Fruit fly (Drosophila melanogaster) whole organism, embryonic: ENCODE data around the gene Tom70.

Experiments used
- CG12219 ChIP-seq: fragments of 200-800 bp; sonication (Bioruptor generic); optimal IDR thresholded peaks from 3 replicates; lab custom pipeline; 2018; ENCODE audit warnings: missing biosample characterization, mild to moderate bottlenecking, missing genetic modification characterization
- CG12299 ChIP-seq: fragments of 200-800 bp; sonication (Bioruptor generic); optimal IDR thresholded peaks from 2 replicates; lab custom pipeline; 2018; ENCODE audit warnings: missing biosample characterization, mild to moderate bottlenecking, missing genetic modification characterization
- CG12942 ChIP-seq: fragments of 200-800 bp; sonication (Bioruptor generic); optimal IDR thresholded peaks from 3 replicates; lab custom pipeline; 2016; ENCODE audit warnings: missing biosample characterization, missing genetic modification characterization
- CG13123 ChIP-seq: fragments of 200-800 bp; sonication (Bioruptor generic); optimal IDR thresholded peaks from 2 replicates; lab custom pipeline; 2016; ENCODE audit warnings: missing biosample characterization, missing genetic modification characterization
- CG13775 ChIP-seq: fragments of 200-800 bp; sonication (Bioruptor generic); optimal IDR thresholded peaks from 3 replicates; lab custom pipeline; 2017; ENCODE audit warnings: missing biosample characterization, mild to moderate bottlenecking, missing genetic modification characterization
- CG15514 ChIP-seq: fragments of 200-800 bp; sonication (Bioruptor generic); optimal IDR thresholded peaks from 3 replicates; lab custom pipeline; 2017; ENCODE audit warnings: missing biosample characterization, missing genetic modification characterization, mild to moderate bottlenecking, moderate library complexity, missing genetic modification reagents
- CG15696 ChIP-seq: fragments of 200-800 bp; sonication (Bioruptor generic); optimal IDR thresholded peaks from 2 replicates; lab custom pipeline; 2019; ENCODE audit warnings: missing biosample characterization, mild to moderate bottlenecking, missing genetic modification characterization, moderate library complexity
- CG17328 ChIP-seq: fragments of 200-800 bp; sonication (Bioruptor generic); IDR thresholded peaks from 2 replicates; pipeline ENCODE4 v1.3.6; 2022; ENCODE audit warnings: missing biosample characterization, missing genetic modification characterization
- CG17829 ChIP-seq: fragments of 200-800 bp; optimal IDR thresholded peaks from 2 replicates; lab custom pipeline; 2019; ENCODE audit warnings: missing biosample characterization, mild to moderate bottlenecking, missing genetic modification characterization, moderate library complexity
- CG18262 ChIP-seq: fragments of 200-800 bp; optimal IDR thresholded peaks from 3 replicates; lab custom pipeline; 2019; ENCODE audit warnings: missing biosample characterization, mild to moderate bottlenecking, missing genetic modification characterization, moderate library complexity
- CG2678 ChIP-seq: fragments of 200-800 bp; sonication (Bioruptor generic); optimal IDR thresholded peaks from 3 replicates; lab custom pipeline; 2019; ENCODE audit warnings: missing biosample characterization, mild to moderate bottlenecking, missing genetic modification characterization, moderate library complexity
- CG2712 ChIP-seq: fragments of 200-800 bp; optimal IDR thresholded peaks from 3 replicates; lab custom pipeline; 2019; ENCODE audit warnings: missing biosample characterization, mild to moderate bottlenecking, missing genetic modification characterization, moderate library complexity
- CG32767 ChIP-seq: fragments of 200-800 bp; sonication (Bioruptor generic); IDR thresholded peaks from 2 replicates; pipeline ENCODE4 v1.3.6; 2022; ENCODE audit warnings: missing biosample characterization, missing genetic modification characterization
- CG34376 ChIP-seq: fragments of 200-800 bp; sonication (Bioruptor generic); optimal IDR thresholded peaks from 2 replicates; lab custom pipeline; 2018; ENCODE audit warnings: missing biosample characterization, mild to moderate bottlenecking, missing genetic modification characterization
- CG34422 ChIP-seq: fragments of 200-800 bp; sonication (Bioruptor generic); IDR thresholded peaks from 3 replicates; pipeline ENCODE4 v1.3.6; 2022; ENCODE audit warnings: missing biosample characterization, missing genetic modification characterization
- CG4617 ChIP-seq: fragments of 200-800 bp; sonication (Bioruptor generic); optimal IDR thresholded peaks from 3 replicates; lab custom pipeline; 2016; ENCODE audit warnings: missing biosample characterization, missing genetic modification characterization, borderline replicate concordance
- CG4820 ChIP-seq: fragments of 200-800 bp; sonication (Bioruptor generic); optimal IDR thresholded peaks from 3 replicates; lab custom pipeline; 2016; ENCODE audit warnings: missing biosample characterization, missing genetic modification characterization
- CG6175 ChIP-seq: fragments of 200-800 bp; sonication (Bioruptor generic); IDR thresholded peaks from 3 replicates; pipeline ENCODE4 v1.3.6; 2022; ENCODE audit warnings: missing biosample characterization, missing genetic modification characterization
- CG6689 ChIP-seq: fragments of 200-800 bp; sonication (Bioruptor generic); IDR thresholded peaks from 2 replicates; pipeline ENCODE4 v1.3.6; 2022; ENCODE audit warnings: missing biosample characterization, missing genetic modification characterization
- CG6813 ChIP-seq: fragments of 200-800 bp; sonication (Bioruptor generic); optimal IDR thresholded peaks from 2 replicates; lab custom pipeline; 2017; ENCODE audit warnings: missing biosample characterization, missing genetic modification characterization, mild to moderate bottlenecking, moderate library complexity, missing genetic modification reagents
- CG7963 ChIP-seq: fragments of 200-800 bp; sonication (Bioruptor generic); IDR thresholded peaks from 3 replicates; pipeline ENCODE4 v1.3.6; 2022; ENCODE audit warnings: missing biosample characterization, missing genetic modification characterization; ENCODE audit not compliant: partially characterized antibody
- CG8388 ChIP-seq: fragments of 200-800 bp; sonication (Bioruptor generic); optimal IDR thresholded peaks from 2 replicates; lab custom pipeline; 2019; ENCODE audit warnings: missing biosample characterization, mild to moderate bottlenecking, missing genetic modification characterization, moderate library complexity
- CG9797 ChIP-seq: fragments of 200-800 bp; sonication (Bioruptor generic); optimal IDR thresholded peaks from 3 replicates; lab custom pipeline; 2018; ENCODE audit warnings: missing biosample characterization, mild to moderate bottlenecking, missing genetic modification characterization
- Deaf1 ChIP-seq: fragments of 200-800 bp; optimal IDR thresholded peaks from 3 replicates; lab custom pipeline; 2019; ENCODE audit warnings: missing biosample characterization, mild to moderate bottlenecking, missing genetic modification characterization, moderate library complexity
- Drgx ChIP-seq: fragments of 200-800 bp; sonication (Bioruptor generic); IDR thresholded peaks from 2 replicates; pipeline ENCODE4 v1.3.6; 2022; ENCODE audit warnings: missing biosample characterization, missing genetic modification characterization
- HLH54F ChIP-seq: fragments of 200-800 bp; sonication (Bioruptor generic); optimal IDR thresholded peaks from 3 replicates; lab custom pipeline; 2016; ENCODE audit warnings: missing biosample characterization, missing genetic modification characterization
- Hmx ChIP-seq: fragments of 200-800 bp; sonication (Bioruptor generic); optimal IDR thresholded peaks from 2 replicates; lab custom pipeline; 2016; ENCODE audit warnings: missing biosample characterization, missing genetic modification characterization
- Mes4 ChIP-seq: fragments of 200-800 bp; sonication (Bioruptor generic); optimal IDR thresholded peaks from 2 replicates; lab custom pipeline; 2016; ENCODE audit warnings: missing biosample characterization, missing genetic modification characterization
- NK7.1 ChIP-seq: fragments of 200-800 bp; sonication (Bioruptor generic); optimal IDR thresholded peaks from 3 replicates; lab custom pipeline; 2016; ENCODE audit warnings: missing biosample characterization, missing genetic modification characterization
- Optix ChIP-seq: fragments of 200-800 bp; sonication (Bioruptor generic); IDR thresholded peaks from 3 replicates; pipeline ENCODE4 v1.3.6; 2022; ENCODE audit warnings: missing biosample characterization, missing genetic modification characterization
- Rx ChIP-seq: fragments of 200-800 bp; sonication (Bioruptor generic); IDR thresholded peaks from 2 replicates; pipeline ENCODE4 v1.3.6; 2022; ENCODE audit warnings: missing biosample characterization, missing genetic modification characterization
- Sin3A ChIP-seq: fragments of >200 bp; optimal IDR thresholded peaks from 2 replicates; lab custom pipeline; 2018
- Six4 ChIP-seq: fragments of 200-800 bp; sonication (Bioruptor generic); optimal IDR thresholded peaks from 2 replicates; lab custom pipeline; 2016; ENCODE audit warnings: missing biosample characterization, missing genetic modification characterization
- Sox100B ChIP-seq: fragments of 200-800 bp; sonication (Bioruptor generic); optimal IDR thresholded peaks from 3 replicates; lab custom pipeline; 2018; ENCODE audit warnings: missing biosample characterization, mild to moderate bottlenecking, missing genetic modification characterization
- abd-A ChIP-seq: fragments of 200-800 bp; sonication (Bioruptor generic); optimal IDR thresholded peaks from 3 replicates; lab custom pipeline; 2019; ENCODE audit warnings: missing biosample characterization, mild to moderate bottlenecking, missing genetic modification characterization, moderate library complexity
- ara ChIP-seq: fragments of 200-800 bp; sonication (Bioruptor generic); IDR thresholded peaks from 2 replicates; pipeline ENCODE4 v1.3.6; 2022; ENCODE audit warnings: missing biosample characterization, missing genetic modification characterization
- az2 ChIP-seq: fragments of 200-800 bp; sonication (Bioruptor generic); optimal IDR thresholded peaks from 3 replicates; lab custom pipeline; 2016; ENCODE audit warnings: missing biosample characterization, missing genetic modification characterization
- cad ChIP-seq: fragments of >200 bp; optimal IDR thresholded peaks from 2 replicates; lab custom pipeline; 2017; ENCODE audit warnings: missing biosample characterization, missing genetic modification characterization
- ci ChIP-seq: fragments of 200-800 bp; sonication (Bioruptor generic); IDR thresholded peaks from 3 replicates; pipeline ENCODE4 v1.3.6; 2022; ENCODE audit warnings: missing biosample characterization, missing genetic modification characterization
- dmrt99B ChIP-seq: fragments of 200-800 bp; sonication (Bioruptor generic); optimal IDR thresholded peaks from 2 replicates; lab custom pipeline; 2018; ENCODE audit warnings: missing biosample characterization, mild to moderate bottlenecking, missing genetic modification characterization, moderate library complexity
- gfzf ChIP-seq: fragments of 200-800 bp; sonication (Bioruptor generic); optimal IDR thresholded peaks from 2 replicates; lab custom pipeline; 2016; ENCODE audit warnings: missing biosample characterization, mild to moderate bottlenecking, missing genetic modification characterization, moderate library complexity
- gsb-n ChIP-seq: fragments of 200-800 bp; sonication (Bioruptor generic); optimal IDR thresholded peaks from 3 replicates; lab custom pipeline; 2018; ENCODE audit warnings: missing biosample characterization, mild to moderate bottlenecking, missing genetic modification characterization
- pho ChIP-seq: fragments of 200-800 bp; sonication (Bioruptor generic); optimal IDR thresholded peaks from 2 replicates; lab custom pipeline; 2016; ENCODE audit warnings: missing biosample characterization, missing genetic modification characterization
- ranshi ChIP-seq: fragments of 200-800 bp; sonication (Bioruptor generic); IDR thresholded peaks from 2 replicates; pipeline ENCODE4 v1.3.6; 2022; ENCODE audit warnings: missing biosample characterization, missing genetic modification characterization
- sim ChIP-seq: fragments of 200-800 bp; sonication (Bioruptor generic); IDR thresholded peaks from 2 replicates; pipeline ENCODE4 v1.3.6; 2022; ENCODE audit warnings: missing biosample characterization, missing genetic modification characterization
- sima ChIP-seq: fragments of 200-800 bp; sonication (Bioruptor generic); optimal IDR thresholded peaks from 2 replicates; lab custom pipeline; 2016; ENCODE audit warnings: missing biosample characterization, missing genetic modification characterization
- stc ChIP-seq: fragments of 200-800 bp; sonication (Bioruptor generic); IDR thresholded peaks from 2 replicates; pipeline ENCODE4 v1.3.6; 2022; ENCODE audit warnings: missing biosample characterization, missing genetic modification characterization
- tin ChIP-seq: fragments of 200-800 bp; sonication (Bioruptor generic); optimal IDR thresholded peaks from 3 replicates; lab custom pipeline; 2016; ENCODE audit warnings: missing biosample characterization, missing genetic modification characterization
- ttk ChIP-seq: fragments of 200-800 bp; sonication (Bioruptor generic); IDR thresholded peaks from 2 replicates; pipeline ENCODE4 v2.1.2; 2022; ENCODE audit warnings: missing biosample characterization, missing genetic modification characterization
- unpg ChIP-seq: fragments of 200-800 bp; sonication (Bioruptor generic); optimal IDR thresholded peaks from 3 replicates; lab custom pipeline; 2018; ENCODE audit warnings: missing biosample characterization, mild to moderate bottlenecking, missing genetic modification characterization, moderate library complexity

Gene Tom70

dm6 chr2L:12044613-12045350 is 6.5 kb upstream of the Tom70 start, which contains the start of gene CG6785 (continued):
- TF ChIP-seq CG4617 (GFP tag; lab: Kevin White, UChicago) (peak; percentile 49), Sox100B (GFP tag; lab: Kevin White, UChicago) (peak; percentile 90), CG34422 (GFP tag; lab: Robert Waterston, UW) (peak; percentile 50; the same call in 1 of the 3 replicates), tin (peak; percentile 56), CG4820 (peak; percentile 60), CG12219 (GFP tag; lab: Kevin White, UChicago) (peak; percentile 88), az2 (GFP tag; lab: Kevin White, UChicago) (peak; percentile 72), CG12299 (tag; lab: Kevin White, UChicago) (peak; percentile 89), CG12942 (GFP tag; lab: Kevin White, UChicago) (peak; percentile 84), Optix (GFP tag; lab: Robert Waterston, UW) (no peak), CG17328 (GFP tag; lab: Robert Waterston, UW) (peak; percentile 59), ranshi (GFP tag; lab: Robert Waterston, UW) (peak; percentile 67; the same call in 1 of the 2 replicates), sim (GFP tag; lab: Robert Waterston, UW) (peak; percentile 75), CG13775 (peak; percentile 32), Mes4 (peak; percentile 91), CG6175 (GFP tag; lab: Robert Waterston, UW) (no peak), Rx (no peak), CG6689 (GFP tag; lab: Robert Waterston, UW) (peak; percentile 20; the same call in 1 of the 2 replicates), CG15514 (peak; percentile 86), CG18262 (peak; percentile 71), Sin3A (lab: Kevin White, UChicago) (no peak), CG8388 (GFP tag; lab: Kevin White, UChicago) (peak; percentile 72), CG2678 (peak; percentile 86), stc (peak; percentile 42; the same call in 1 of the 2 replicates), CG17829 (peak; percentile 29), NK7.1 (GFP tag; lab: Kevin White, UChicago) (peak; percentile 84), cad (GFP tag; lab: Kevin White, UChicago) (no peak), CG32767 (GFP tag; lab: Robert Waterston, UW) (no peak), CG6813 (GFP tag; lab: Kevin White, UChicago) (peak; percentile 96), dmrt99B (peak; percentile 81), gfzf (peak; percentile 1), pho (GFP tag; lab: Kevin White, UChicago) (peak; percentile 76), Drgx (GFP tag; lab: Robert Waterston, UW) (peak; percentile 84), Hmx (no peak), unpg (GFP tag; lab: Kevin White, UChicago) (peak; percentile 81), ttk (GFP tag; lab: Robert Waterston, UW) (no peak), CG34376 (GFP tag; lab: Kevin White, UChicago) (peak; percentile 91), CG9797 (no peak), HLH54F (peak; percentile 61), gsb-n (peak; percentile 88), Deaf1 (tag; lab: Kevin White, UChicago) (peak; percentile 37), CG7963 (GFP tag; lab: Robert Waterston, UW) (no peak), CG13123 (GFP tag; lab: Kevin White, UChicago) (peak; percentile 84), ci (GFP tag; lab: Robert Waterston, UW) (peak; percentile 93), sima (peak; percentile 68), CG2712 (peak; percentile 70), CG15696 (peak; percentile 51), abd-A (tag; lab: Kevin White, UChicago) (peak; percentile 89), ara (no peak), Six4 (GFP tag; lab: Kevin White, UChicago) (peak; percentile 81)
